Fruit fly (Drosophila melanogaster) whole organism, prepupa: ENCODE data around the gene atms.

ENCODE experiments used
- Blimp-1 ChIP-seq: fragments of 200-800 bp; sonication (Bioruptor generic); optimal IDR thresholded peaks from 3 replicates; lab custom pipeline; 2017; ENCODE audit warnings: missing biosample characterization, missing genetic modification characterization, mild to moderate bottlenecking, moderate library complexity, missing genetic modification reagents
- CG10669 ChIP-seq: fragments of 200-800 bp; sonication (Bioruptor generic); optimal IDR thresholded peaks from 3 replicates; lab custom pipeline; 2018; ENCODE audit warnings: missing biosample characterization, mild to moderate bottlenecking, missing genetic modification characterization, moderate library complexity
- CG11294 ChIP-seq: fragments of 200-800 bp; sonication (Bioruptor generic); IDR thresholded peaks from 2 replicates; pipeline ENCODE4 v1.3.6; 2022; ENCODE audit warnings: missing biosample characterization, missing genetic modification characterization
- CG11762 ChIP-seq: fragments of 200-800 bp; sonication (Bioruptor generic); optimal IDR thresholded peaks from 3 replicates; lab custom pipeline; 2016; ENCODE audit warnings: missing biosample characterization, missing genetic modification characterization; ENCODE audit not compliant: insufficient read depth
- CG15336 ChIP-seq: fragments of 200-800 bp; sonication (Bioruptor generic); IDR thresholded peaks from 2 replicates; pipeline ENCODE4 v1.3.6; 2022; ENCODE audit warnings: missing biosample characterization, missing genetic modification characterization
- CG1621 ChIP-seq: fragments of 200-800 bp; sonication (Bioruptor generic); optimal IDR thresholded peaks from 3 replicates; lab custom pipeline; 2018; ENCODE audit warnings: missing biosample characterization, mild to moderate bottlenecking, missing genetic modification characterization
- CG16779 ChIP-seq: fragments of 200-800 bp; sonication (Bioruptor generic); optimal IDR thresholded peaks from 3 replicates; lab custom pipeline; 2017; ENCODE audit warnings: missing biosample characterization, mild to moderate bottlenecking, missing genetic modification characterization
- CG32006 ChIP-seq: fragments of 200-800 bp; sonication (Bioruptor generic); optimal IDR thresholded peaks from 3 replicates; lab custom pipeline; 2017; ENCODE audit warnings: missing biosample characterization, mild to moderate bottlenecking, missing genetic modification characterization
- CG34406 ChIP-seq: fragments of 200-800 bp; sonication (Bioruptor generic); optimal IDR thresholded peaks from 3 replicates; lab custom pipeline; 2016; ENCODE audit warnings: missing biosample characterization, missing genetic modification characterization
- CG3919 ChIP-seq: fragments of 200-800 bp; sonication (Bioruptor generic); optimal IDR thresholded peaks from 3 replicates; lab custom pipeline; 2016; ENCODE audit warnings: missing biosample characterization, missing genetic modification characterization
- CG4318 ChIP-seq: fragments of 200-800 bp; sonication (Bioruptor generic); optimal IDR thresholded peaks from 3 replicates; lab custom pipeline; 2017; ENCODE audit warnings: missing biosample characterization, mild to moderate bottlenecking, missing genetic modification characterization
- CG6792 ChIP-seq: fragments of 200-800 bp; sonication (Bioruptor generic); optimal IDR thresholded peaks from 3 replicates; lab custom pipeline; 2016; ENCODE audit warnings: missing biosample characterization, missing genetic modification characterization
- CG6808 ChIP-seq: fragments of 200-800 bp; sonication (Bioruptor generic); optimal IDR thresholded peaks from 3 replicates; lab custom pipeline; 2017; ENCODE audit warnings: missing biosample characterization, missing genetic modification characterization, mild to moderate bottlenecking, moderate library complexity, missing genetic modification reagents
- CG6854 ChIP-seq: fragments of 200-800 bp; sonication (Bioruptor generic); optimal IDR thresholded peaks from 2 replicates; lab custom pipeline; 2017; ENCODE audit warnings: missing biosample characterization, mild to moderate bottlenecking, missing genetic modification characterization
- CG7368 ChIP-seq: fragments of 200-800 bp; sonication (Bioruptor generic); optimal IDR thresholded peaks from 3 replicates; lab custom pipeline; 2016; ENCODE audit warnings: missing biosample characterization, missing genetic modification characterization
- CG8119 ChIP-seq: fragments of 200-800 bp; sonication (Bioruptor generic); IDR thresholded peaks from 3 replicates; pipeline ENCODE4 v1.3.6; 2022; ENCODE audit warnings: missing biosample characterization, missing genetic modification characterization
- CG8319 ChIP-seq: fragments of 200-800 bp; sonication (Bioruptor generic); optimal IDR thresholded peaks from 3 replicates; lab custom pipeline; 2016; ENCODE audit warnings: missing biosample characterization, missing genetic modification characterization
- CG9139 ChIP-seq: fragments of 200-800 bp; sonication (Bioruptor generic); optimal IDR thresholded peaks from 3 replicates; lab custom pipeline; 2017; ENCODE audit warnings: missing biosample characterization, mild to moderate bottlenecking, missing genetic modification characterization
- Eip75B ChIP-seq: fragments of 200-800 bp; sonication (Bioruptor generic); optimal IDR thresholded peaks from 3 replicates; lab custom pipeline; 2016; ENCODE audit warnings: missing biosample characterization, missing genetic modification characterization
- Eip78C ChIP-seq: fragments of 200-800 bp; sonication (Bioruptor generic); peaks from one replicate; lab custom pipeline; 2016; ENCODE audit warnings: missing biosample characterization, missing genetic modification characterization
- Eip93F ChIP-seq: fragments of 200-800 bp; sonication (Bioruptor generic); optimal IDR thresholded peaks from 2 replicates; lab custom pipeline; 2016; ENCODE audit warnings: missing biosample characterization, mild to moderate bottlenecking, missing genetic modification characterization
- Ets96B ChIP-seq: fragments of 200-800 bp; optimal IDR thresholded peaks from 2 replicates; lab custom pipeline; 2019; ENCODE audit warnings: missing biosample characterization, mild to moderate bottlenecking, missing genetic modification characterization, moderate library complexity
- Gug ChIP-seq: fragments of 200-800 bp; sonication (Bioruptor generic); IDR thresholded peaks from 2 replicates; pipeline ENCODE4 v1.3.6; 2022; ENCODE audit warnings: missing biosample characterization, missing genetic modification characterization
- Hr39 ChIP-seq: fragments of 200-800 bp; sonication (Bioruptor generic); optimal IDR thresholded peaks from 2 replicates; lab custom pipeline; 2016; ENCODE audit warnings: missing biosample characterization, missing genetic modification characterization
- Lpt ChIP-seq: fragments of 200-800 bp; sonication (Bioruptor generic); optimal IDR thresholded peaks from 3 replicates; lab custom pipeline; 2016; ENCODE audit warnings: missing biosample characterization, missing genetic modification characterization
- Met ChIP-seq: fragments of 200-800 bp; sonication (Bioruptor generic); optimal IDR thresholded peaks from 3 replicates; lab custom pipeline; 2016; ENCODE audit warnings: missing biosample characterization, missing genetic modification characterization
- Sox102F ChIP-seq: fragments of 200-800 bp; sonication (Bioruptor generic); optimal IDR thresholded peaks from 2 replicates; lab custom pipeline; 2016; ENCODE audit warnings: missing biosample characterization, mild to moderate bottlenecking, missing genetic modification characterization
- Sox14 ChIP-seq: fragments of 200-800 bp; sonication (Bioruptor generic); optimal IDR thresholded peaks from 3 replicates; lab custom pipeline; 2016; ENCODE audit warnings: missing biosample characterization, missing genetic modification characterization
- Sox15 ChIP-seq: fragments of 200-800 bp; sonication (Bioruptor generic); optimal IDR thresholded peaks from 3 replicates; lab custom pipeline; 2016; ENCODE audit warnings: missing biosample characterization, missing genetic modification characterization
- achi ChIP-seq: fragments of 200-800 bp; sonication (Bioruptor generic); optimal IDR thresholded peaks from 3 replicates; lab custom pipeline; 2016; ENCODE audit warnings: missing biosample characterization, missing genetic modification characterization
- cyc ChIP-seq: fragments of 200-800 bp; sonication (Bioruptor generic); optimal IDR thresholded peaks from 3 replicates; lab custom pipeline; 2016; ENCODE audit warnings: missing biosample characterization, missing genetic modification characterization
- dac ChIP-seq: fragments of 200-800 bp; sonication (Bioruptor generic); optimal IDR thresholded peaks from 2 replicates; lab custom pipeline; 2017; ENCODE audit warnings: missing biosample characterization, mild to moderate bottlenecking, missing genetic modification characterization
- dsx ChIP-seq: fragments of 200-800 bp; optimal IDR thresholded peaks from 3 replicates; lab custom pipeline; 2019; ENCODE audit warnings: missing biosample characterization, mild to moderate bottlenecking, missing genetic modification characterization, moderate library complexity; ENCODE audit not compliant: poor library complexity, severe bottlenecking
- eg ChIP-seq: fragments of 200-800 bp; sonication (Bioruptor generic); IDR thresholded peaks from 3 replicates; pipeline ENCODE4 v1.3.6; 2022; ENCODE audit warnings: missing biosample characterization, missing genetic modification characterization
- esn ChIP-seq: fragments of 200-800 bp; sonication (Bioruptor generic); optimal IDR thresholded peaks from 2 replicates; lab custom pipeline; 2016; ENCODE audit warnings: missing biosample characterization, mild to moderate bottlenecking, missing genetic modification characterization, moderate library complexity
- fd85E ChIP-seq: fragments of 200-800 bp; sonication (Bioruptor generic); optimal IDR thresholded peaks from 3 replicates; lab custom pipeline; 2016; ENCODE audit warnings: missing biosample characterization, missing genetic modification characterization
- fkh ChIP-seq: fragments of 200-800 bp; sonication (Bioruptor generic); optimal IDR thresholded peaks from 3 replicates; lab custom pipeline; 2017; ENCODE audit warnings: missing biosample characterization, mild to moderate bottlenecking, missing genetic modification characterization, moderate library complexity
- lz ChIP-seq: fragments of 200-800 bp; sonication (Bioruptor generic); optimal IDR thresholded peaks from 3 replicates; lab custom pipeline; 2016; ENCODE audit warnings: missing biosample characterization, missing genetic modification characterization
- net ChIP-seq: fragments of 200-800 bp; sonication (Bioruptor generic); optimal IDR thresholded peaks from 3 replicates; lab custom pipeline; 2016; ENCODE audit warnings: missing biosample characterization, missing genetic modification characterization
- pdm3 ChIP-seq: fragments of 200-800 bp; sonication (Bioruptor generic); optimal IDR thresholded peaks from 3 replicates; lab custom pipeline; 2016; ENCODE audit warnings: missing biosample characterization, missing genetic modification characterization
- spab ChIP-seq: fragments of 200-800 bp; sonication (Bioruptor generic); optimal IDR thresholded peaks from 2 replicates; lab custom pipeline; 2017; ENCODE audit warnings: missing biosample characterization, mild to moderate bottlenecking, missing genetic modification characterization, missing genetic modification reagents
- ss ChIP-seq, 2 experiments: fragments of 200-800 bp; sonication (Bioruptor generic); optimal IDR thresholded peaks; 2 replicates in 1 of 2; 3 replicates in 1 of 2; lab custom pipeline; 2017 to 2018; ENCODE audit warnings: mild to moderate bottlenecking in 2 of 2, missing biosample characterization in 2 of 2, missing genetic modification characterization in 2 of 2, moderate library complexity in 1 of 2
- topi ChIP-seq: fragments of 200-800 bp; sonication (Bioruptor generic); optimal IDR thresholded peaks from 3 replicates; lab custom pipeline; 2016; ENCODE audit warnings: missing biosample characterization, missing genetic modification characterization
- vri ChIP-seq: fragments of 200-800 bp; sonication (Bioruptor generic); optimal IDR thresholded peaks from 3 replicates; lab custom pipeline; 2016; ENCODE audit warnings: missing biosample characterization, mild to moderate bottlenecking, missing genetic modification characterization

The atms gene

DNA sequence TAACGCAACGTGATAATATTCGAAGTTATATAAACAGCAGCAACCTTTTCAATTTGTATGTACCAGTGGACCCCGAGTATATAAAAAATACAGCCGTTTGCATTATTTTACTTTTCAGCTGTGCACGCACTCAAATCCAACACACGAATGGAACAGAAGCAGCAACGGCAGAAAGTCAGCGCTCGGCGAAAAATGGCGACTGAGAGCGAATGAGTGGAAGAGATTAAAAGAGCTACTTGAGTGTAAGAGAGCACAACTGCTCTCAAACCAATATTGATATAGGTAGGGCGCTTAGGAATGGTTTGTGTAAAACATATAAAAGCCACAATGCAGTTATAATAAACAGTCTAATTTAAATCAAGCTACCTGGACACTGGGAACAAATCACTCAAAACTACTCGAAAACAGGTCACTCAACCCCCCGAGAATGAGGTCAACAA, 56.5 kb downstream of the atms start (continued):
- TF ChIP-seq CG6854 (GFP tag; lab: Kevin White, UChicago): peak; percentile 91
- TF ChIP-seq eg (GFP tag; lab: Robert Waterston, UW): peak; percentile 40; the same call in 1 of the 3 replicates
- no peak for TF ChIP-seq CG4318 (GFP tag; lab: Kevin White, UChicago)
- peak; percentile 68 for TF ChIP-seq vri (GFP tag; lab: Kevin White, UChicago)
- no peak for TF ChIP-seq fd85E (GFP tag; lab: Kevin White, UChicago)
- no peak for TF ChIP-seq CG11762 (GFP tag; lab: Kevin White, UChicago)
- no peak for TF ChIP-seq Lpt (GFP tag; lab: Kevin White, UChicago)

DNA sequence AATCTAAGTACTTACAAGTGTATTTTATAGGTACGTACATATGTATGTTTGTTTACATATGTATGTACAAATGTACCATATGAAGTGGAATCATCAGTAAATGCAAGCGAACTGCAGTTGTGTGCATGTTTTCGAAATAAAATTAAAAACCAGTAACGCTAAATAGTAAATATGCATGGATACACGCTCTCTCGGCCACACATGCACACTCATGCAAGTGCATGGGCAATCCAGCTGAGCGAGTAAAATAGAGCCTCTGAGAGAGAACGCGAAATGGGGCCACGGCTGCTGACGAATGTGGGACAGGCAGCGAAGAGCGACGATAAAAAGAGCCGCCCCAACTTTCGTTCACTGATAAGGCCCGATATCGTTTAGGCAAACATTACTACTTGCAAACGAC, 57.7 kb downstream of the atms start:
- TF ChIP-seq net (GFP tag; lab: Kevin White, UChicago) (no peak), fkh (peak; percentile 32), CG1621 (tag; lab: Kevin White, UChicago) (no peak), CG34406 (GFP tag; lab: Kevin White, UChicago) (no peak), CG16779 (tag; lab: Kevin White, UChicago) (no peak), Eip75B (GFP tag; lab: Kevin White, UChicago) (peak; percentile 30), Lpt (GFP tag; lab: Kevin White, UChicago) (no peak), CG6808 (no peak), Sox15 (no peak), CG8119 (GFP tag; lab: Robert Waterston, UW) (no peak), pdm3 (GFP tag; lab: Kevin White, UChicago) (no peak), CG9139 (no peak), eg (GFP tag; lab: Robert Waterston, UW) (no peak)

DNA sequence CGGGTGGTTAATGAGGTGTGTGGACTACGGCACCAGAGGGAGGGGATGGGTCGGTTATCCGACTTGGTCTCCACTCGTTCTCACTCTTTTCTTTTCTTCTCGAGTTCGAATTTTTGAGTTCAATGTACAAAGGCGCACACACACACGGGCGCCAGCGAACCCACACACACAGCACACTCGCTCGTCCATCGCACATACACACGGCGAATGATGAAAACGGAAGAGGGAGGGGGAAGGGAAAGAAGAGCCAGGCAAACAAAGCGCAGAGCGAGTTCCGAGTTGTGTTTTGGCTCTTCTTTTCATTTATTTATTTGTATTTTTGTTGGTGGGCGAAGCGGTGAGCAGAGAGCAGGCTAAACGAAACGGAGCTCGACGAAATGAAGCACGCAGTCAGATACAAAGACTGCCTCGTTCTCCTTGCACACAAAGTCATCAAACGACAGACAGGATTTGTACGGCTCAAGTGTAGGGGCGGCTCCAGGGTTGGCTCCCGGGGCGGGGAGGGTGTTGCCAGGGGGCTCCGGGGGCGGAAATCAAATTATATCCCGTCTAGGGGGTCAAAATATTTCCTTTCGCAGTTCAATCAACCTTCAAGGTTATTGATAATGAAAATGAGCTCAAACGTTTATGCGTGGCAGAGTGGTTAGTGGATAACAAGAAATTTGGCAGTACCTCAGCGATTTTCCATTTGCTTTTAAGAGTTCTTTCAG, 60.3 kb downstream of the atms start:
- no peak for TF ChIP-seq CG8119 (GFP tag; lab: Robert Waterston, UW)
- TF ChIP-seq CG8319 (GFP tag; lab: Kevin White, UChicago): no peak
- peak; percentile 56 for TF ChIP-seq CG6808
- TF ChIP-seq pdm3 (GFP tag; lab: Kevin White, UChicago): no peak
- peak; percentile 90 for TF ChIP-seq dsx (GFP tag; lab: Kevin White, UChicago)
- TF ChIP-seq esn (GFP tag; lab: Kevin White, UChicago): peak; percentile 22
- TF ChIP-seq achi (GFP tag; lab: Kevin White, UChicago): no peak
- no peak for TF ChIP-seq CG11294 (GFP tag; lab: Robert Waterston, UW)
- peak; percentile 19 for TF ChIP-seq CG6792 (GFP tag; lab: Kevin White, UChicago)
- TF ChIP-seq spab (GFP tag; lab: Kevin White, UChicago): peak; percentile 1
- peak; percentile 64 for TF ChIP-seq Eip75B (GFP tag; lab: Kevin White, UChicago)
- TF ChIP-seq lz: peak; percentile 12
- peak; percentile 70 for TF ChIP-seq Sox102F (GFP tag; lab: Kevin White, UChicago)
- peak; percentile 9 for TF ChIP-seq net (GFP tag; lab: Kevin White, UChicago)
- peak; percentile 49 for TF ChIP-seq topi
- peak; percentile 84 for TF ChIP-seq Eip93F
- peak; percentile 15 for TF ChIP-seq Met
- peak; percentile 65 for TF ChIP-seq vri (GFP tag; lab: Kevin White, UChicago)
- TF ChIP-seq Sox14: peak; percentile 94
- peak; percentile 74 to 80 for TF ChIP-seq ss (GFP tag; optimal IDR thresholded peaks at IDR 0.05; lab: Kevin White, UChicago)
- TF ChIP-seq Gug (GFP tag; lab: Robert Waterston, UW): no peak
- TF ChIP-seq cyc (GFP tag; lab: Kevin White, UChicago): no peak
- TF ChIP-seq CG32006 (GFP tag; lab: Kevin White, UChicago): no peak
- TF ChIP-seq CG1621 (tag; lab: Kevin White, UChicago): peak; percentile 42
- TF ChIP-seq CG7368 (GFP tag; lab: Kevin White, UChicago): peak; percentile 10
- TF ChIP-seq CG15336: peak; percentile 21; the same call in 1 of the 2 replicates
- TF ChIP-seq CG10669 (GFP tag; lab: Kevin White, UChicago): no peak
- TF ChIP-seq Lpt (GFP tag; lab: Kevin White, UChicago): peak; percentile 31
- peak; percentile 58 for TF ChIP-seq Blimp-1
- TF ChIP-seq Ets96B (tag; lab: Kevin White, UChicago): peak; percentile 4
- TF ChIP-seq Hr39 (GFP tag; lab: Kevin White, UChicago): no peak
- TF ChIP-seq dac (GFP tag; lab: Kevin White, UChicago): no peak
- peak; percentile 91 for TF ChIP-seq fkh
- TF ChIP-seq CG16779 (tag; lab: Kevin White, UChicago): peak; percentile 1
- TF ChIP-seq CG3919 (GFP tag; lab: Kevin White, UChicago): peak; percentile 30
- TF ChIP-seq Eip78C (GFP tag; lab: Kevin White, UChicago): peak; percentile 74
- peak; percentile 35 for TF ChIP-seq CG9139
